Worm (Caenorhabditis elegans): ENCODE results near the gene ZK792.4.

DNA sequence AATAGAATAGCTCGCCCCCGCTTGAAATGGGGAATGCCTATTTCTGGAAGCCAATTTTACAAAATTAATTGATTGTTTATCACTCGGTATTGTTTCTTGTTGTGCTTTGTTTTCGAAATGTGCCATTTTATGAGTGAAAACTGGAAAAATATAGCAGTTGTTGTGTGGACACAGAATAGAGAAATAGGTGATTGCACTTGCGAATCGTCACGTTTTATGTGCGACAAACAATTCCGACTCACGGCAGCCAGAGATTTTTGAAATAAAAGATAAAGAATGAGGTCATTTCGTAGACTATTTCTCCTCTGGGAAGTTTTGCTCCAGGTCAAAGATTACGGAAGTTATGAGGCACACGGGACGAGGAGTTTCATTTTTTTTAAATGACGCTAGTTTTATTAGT is 34.9 kb downstream of the ZK792.4 start:
- TF ChIP-seq him-1 (tag; optimal IDR thresholded peaks at IDR 0.05) (no peak), dao-5 (tag; optimal IDR thresholded peaks at IDR 0.05) (no peak)
